Worm (Caenorhabditis elegans): Measurements from ENCODE around the gene C44B7.7.

C44B7.7 gene

ce11 chrII:6835500-6835899 lies 44.5 kb downstream of the C44B7.7 start:
- peak; percentile 4 for TF ChIP-seq ceh-31 (tag; optimal IDR thresholded peaks at IDR 0.05)
- TF ChIP-seq elt-2 (tag; optimal IDR thresholded peaks at IDR 0.05), result no peak
- TF ChIP-seq ceh-19 (GFP tag; optimal IDR thresholded peaks at IDR 0.05), result no peak
- TF ChIP-seq pha-2 (tag; optimal IDR thresholded peaks at IDR 0.05), result no peak
- no peak for TF ChIP-seq ets-4 (tag; optimal IDR thresholded peaks at IDR 0.05)
- TF ChIP-seq nfya-1 (tag; optimal IDR thresholded peaks at IDR 0.05), result peak; percentile 13
- peak; percentile 82 for TF ChIP-seq unc-55 (GFP tag; optimal IDR thresholded peaks at IDR 0.05)
- TF ChIP-seq unc-42 (tag; optimal IDR thresholded peaks at IDR 0.05), result peak; percentile 71
- no peak for TF ChIP-seq madf-2 (tag; optimal IDR thresholded peaks at IDR 0.05)
- no peak for TF ChIP-seq K02D7.2 (tag; optimal IDR thresholded peaks at IDR 0.05)
- TF ChIP-seq ceh-34 (tag; optimal IDR thresholded peaks at IDR 0.05), result no peak
- no peak for TF ChIP-seq dmd-4 (tag; optimal IDR thresholded peaks at IDR 0.05; ENCODE audit: borderline replicate concordance)
- TF ChIP-seq hlh-13 (GFP tag; optimal IDR thresholded peaks at IDR 0.05), result no peak
- no peak for TF ChIP-seq syd-9 (tag; optimal IDR thresholded peaks at IDR 0.05)
- TF ChIP-seq C38D4.7 (GFP tag; optimal IDR thresholded peaks at IDR 0.05), result no peak
- peak; percentile 31 for TF ChIP-seq ttx-3 (tag; optimal IDR thresholded peaks at IDR 0.05)

DNA sequence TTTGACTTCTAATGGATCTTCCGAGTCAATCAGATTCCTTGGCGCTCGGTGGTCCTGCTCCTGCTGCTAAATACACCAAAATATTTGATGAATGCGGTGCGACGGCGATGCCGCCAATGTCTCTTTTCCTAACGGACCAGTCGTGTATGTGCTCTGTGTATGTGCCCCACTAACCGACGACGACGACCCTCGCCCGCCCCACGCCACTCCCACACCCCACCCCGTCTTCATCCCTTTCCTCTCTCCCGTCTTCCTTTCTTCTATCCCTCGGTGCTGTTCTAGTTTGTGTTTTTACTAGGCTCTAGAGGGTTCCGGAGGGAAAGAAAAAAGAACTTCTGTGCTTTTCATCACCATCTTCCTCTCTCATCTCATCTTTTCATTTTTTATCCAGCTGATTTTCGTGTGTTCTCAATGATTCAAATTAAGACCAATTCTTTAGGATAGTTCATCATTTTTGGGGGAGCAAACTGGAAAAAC lies 45.3 kb downstream of the C44B7.7 start, which contains the start of gene egl-27:
TSS of gene egl-27 (plus strand) at position 427 of the 477 bp plus-strand sequence.
- TF ChIP-seq sox-2 (GFP tag; IDR thresholded peaks at IDR 0.05), result no peak
- TF ChIP-seq rnt-1 (tag; optimal IDR thresholded peaks at IDR 0.05), result no peak
- TF ChIP-seq odd-2 (tag; optimal IDR thresholded peaks at IDR 0.05), result no peak
- TF ChIP-seq fkh-10 (GFP tag; optimal IDR thresholded peaks at IDR 0.05), result no peak
- TF ChIP-seq ceh-48 (tag; optimal IDR thresholded peaks at IDR 0.05), result no peak
- TF ChIP-seq ref-2 (tag; optimal IDR thresholded peaks at IDR 0.05), result no peak
- TF ChIP-seq hlh-8 (tag; optimal IDR thresholded peaks at IDR 0.05), result no peak
- no peak for TF ChIP-seq ets-4 (tag; optimal IDR thresholded peaks at IDR 0.05)
- TF ChIP-seq lin-11 (tag; optimal IDR thresholded peaks at IDR 0.05), result no peak
- no peak for TF ChIP-seq tbx-2 (tag; optimal IDR thresholded peaks at IDR 0.05)
- no peak for TF ChIP-seq sdc-2 (tag; optimal IDR thresholded peaks at IDR 0.05)
- no peak for TF ChIP-seq ceh-24 (tag; optimal IDR thresholded peaks at IDR 0.05)
- no peak for TF ChIP-seq F13H6.1 (tag; optimal IDR thresholded peaks at IDR 0.05)
- TF ChIP-seq unc-55 (GFP tag; optimal IDR thresholded peaks at IDR 0.05), result no peak
- TF ChIP-seq pha-2 (tag; optimal IDR thresholded peaks at IDR 0.05), result no peak
- TF ChIP-seq mec-3 (tag; optimal IDR thresholded peaks at IDR 0.05; ENCODE audit: borderline replicate concordance), result no peak
- TF ChIP-seq pag-3 (tag; optimal IDR thresholded peaks at IDR 0.05; ENCODE audit: borderline replicate concordance), result no peak
- TF ChIP-seq syd-9 (tag; optimal IDR thresholded peaks at IDR 0.05), result no peak
- no peak for TF ChIP-seq ceh-18 (tag; optimal IDR thresholded peaks at IDR 0.05)
- TF ChIP-seq ceh-30 (tag; optimal IDR thresholded peaks at IDR 0.05), result no peak

ce11 chrII:6833781-6834339 lies 46.1 kb downstream of the C44B7.7 start:
- TF ChIP-seq pros-1 (tag; optimal IDR thresholded peaks at IDR 0.05), result no peak
- peak; percentile 63 for TF ChIP-seq hlh-30 (tag; optimal IDR thresholded peaks at IDR 0.05; ENCODE audit: insufficient read depth)
- no peak for TF ChIP-seq zip-5 (tag; optimal IDR thresholded peaks at IDR 0.05)
- peak; percentile 18 for TF ChIP-seq ceh-31 (tag; optimal IDR thresholded peaks at IDR 0.05)
- TF ChIP-seq ceh-34 (tag; optimal IDR thresholded peaks at IDR 0.05), result peak; percentile 30
- TF ChIP-seq pax-1 (tag; optimal IDR thresholded peaks at IDR 0.05), result no peak
- peak; percentile 32 for TF ChIP-seq F13H6.1 (tag; optimal IDR thresholded peaks at IDR 0.05)
- no peak for TF ChIP-seq T23F11.4 (GFP tag; optimal IDR thresholded peaks at IDR 0.05)
- TF ChIP-seq ceh-6 (GFP tag; optimal IDR thresholded peaks at IDR 0.05), result no peak
- TF ChIP-seq mec-3 (tag; optimal IDR thresholded peaks at IDR 0.05; ENCODE audit: borderline replicate concordance), result no peak
- TF ChIP-seq hlh-8 (tag; optimal IDR thresholded peaks at IDR 0.05), result no peak
- no peak for TF ChIP-seq dmd-4 (tag; optimal IDR thresholded peaks at IDR 0.05; ENCODE audit: borderline replicate concordance)
- no peak for TF ChIP-seq pha-4 (tag; optimal IDR thresholded peaks at IDR 0.05)
- peak; percentile 1 for TF ChIP-seq tbx-2 (tag; optimal IDR thresholded peaks at IDR 0.05)
- peak; percentile 4 for TF ChIP-seq C08G9.2 (tag; optimal IDR thresholded peaks at IDR 0.05)
- TF ChIP-seq hlh-15 (tag; optimal IDR thresholded peaks at IDR 0.05), result no peak
- TF ChIP-seq K02D7.2 (tag; optimal IDR thresholded peaks at IDR 0.05), result no peak
- TF ChIP-seq ref-2 (tag; optimal IDR thresholded peaks at IDR 0.05), result peak; percentile 55
- no peak for TF ChIP-seq odd-2 (tag; optimal IDR thresholded peaks at IDR 0.05)
- TF ChIP-seq unc-86 (tag; optimal IDR thresholded peaks at IDR 0.05), result no peak
- no peak for TF ChIP-seq ahr-1 (tag; optimal IDR thresholded peaks at IDR 0.05)
- no peak for TF ChIP-seq dve-1 (tag; optimal IDR thresholded peaks at IDR 0.05)
- no peak for TF ChIP-seq sox-4 (tag; optimal IDR thresholded peaks at IDR 0.05)
- TF ChIP-seq ets-4 (tag; optimal IDR thresholded peaks at IDR 0.05), result no peak
- no peak for TF ChIP-seq eyg-1 (tag; optimal IDR thresholded peaks at IDR 0.05)
- TF ChIP-seq npax-4 (tag; optimal IDR thresholded peaks at IDR 0.05), result no peak
